Fruit fly (Drosophila melanogaster) whole organism, embryonic: ENCODE results near the gene Non3.

ENCODE experiments used
- Ada2b ChIP-seq: fragments of 200-800 bp; sonication (Bioruptor generic); IDR thresholded peaks from 2 replicates; pipeline ENCODE4 v1.3.6; 2022; ENCODE audit warnings: missing biosample characterization, missing genetic modification characterization
- CG10543 ChIP-seq: fragments of 200-800 bp; sonication (Bioruptor generic); optimal IDR thresholded peaks from 3 replicates; lab custom pipeline; 2017; ENCODE audit warnings: missing biosample characterization, mild to moderate bottlenecking, missing genetic modification characterization, moderate library complexity
- CG10959 ChIP-seq: fragments of 200-800 bp; sonication (Bioruptor generic); IDR thresholded peaks from 2 replicates; pipeline ENCODE4 v1.3.6; 2022; ENCODE audit warnings: missing biosample characterization, missing genetic modification characterization
- CG14441 ChIP-seq: fragments of 200-800 bp; sonication (Bioruptor generic); IDR thresholded peaks from 2 replicates; pipeline ENCODE4 v1.3.6; 2022; ENCODE audit warnings: missing biosample characterization, missing genetic modification characterization
- CG14710 ChIP-seq: fragments of 200-800 bp; sonication (Bioruptor generic); optimal IDR thresholded peaks from 3 replicates; lab custom pipeline; 2019; ENCODE audit warnings: missing biosample characterization, mild to moderate bottlenecking, missing genetic modification characterization, moderate library complexity
- CG15011 ChIP-seq: fragments of 200-800 bp; sonication (Bioruptor generic); optimal IDR thresholded peaks from 3 replicates; lab custom pipeline; 2018; ENCODE audit warnings: missing biosample characterization, mild to moderate bottlenecking, missing genetic modification characterization
- CG15269 ChIP-seq: fragments of 200-800 bp; sonication (Bioruptor generic); optimal IDR thresholded peaks from 2 replicates; lab custom pipeline; 2018; ENCODE audit warnings: missing biosample characterization, mild to moderate bottlenecking, missing genetic modification characterization, moderate library complexity
- CG1602 ChIP-seq: fragments of 200-800 bp; sonication (Bioruptor generic); optimal IDR thresholded peaks from 3 replicates; lab custom pipeline; 2016; ENCODE audit warnings: missing biosample characterization, missing genetic modification characterization
- CG2129 ChIP-seq: fragments of 200-800 bp; sonication (Bioruptor generic); IDR thresholded peaks from 2 replicates; pipeline ENCODE4 v1.3.6; 2022; ENCODE audit warnings: missing biosample characterization, missing genetic modification characterization; ENCODE audit not compliant: partially characterized antibody
- CG3065 ChIP-seq: fragments of 200-800 bp; sonication (Bioruptor generic); optimal IDR thresholded peaks from 2 replicates; lab custom pipeline; 2016; ENCODE audit warnings: missing biosample characterization, missing genetic modification characterization
- CG32767 ChIP-seq: fragments of 200-800 bp; sonication (Bioruptor generic); IDR thresholded peaks from 2 replicates; pipeline ENCODE4 v1.3.6; 2022; ENCODE audit warnings: missing biosample characterization, missing genetic modification characterization
- CG33557 ChIP-seq: fragments of 200-800 bp; sonication (Bioruptor generic); optimal IDR thresholded peaks from 2 replicates; lab custom pipeline; 2019; ENCODE audit warnings: missing biosample characterization, mild to moderate bottlenecking, missing genetic modification characterization, moderate library complexity
- CG34422 ChIP-seq: fragments of 200-800 bp; sonication (Bioruptor generic); IDR thresholded peaks from 3 replicates; pipeline ENCODE4 v1.3.6; 2022; ENCODE audit warnings: missing biosample characterization, missing genetic modification characterization
- CG3838 ChIP-seq: fragments of 200-800 bp; sonication (Bioruptor generic); optimal IDR thresholded peaks from 3 replicates; lab custom pipeline; 2016; ENCODE audit warnings: missing biosample characterization, missing genetic modification characterization
- CG4854 ChIP-seq: fragments of 200-800 bp; sonication (Bioruptor generic); optimal IDR thresholded peaks from 2 replicates; lab custom pipeline; 2016; ENCODE audit warnings: missing biosample characterization, missing genetic modification characterization, inconsistent platforms
- CG6175 ChIP-seq: fragments of 200-800 bp; sonication (Bioruptor generic); IDR thresholded peaks from 3 replicates; pipeline ENCODE4 v1.3.6; 2022; ENCODE audit warnings: missing biosample characterization, missing genetic modification characterization
- CG6683 ChIP-seq: fragments of 200-800 bp; sonication (Bioruptor generic); optimal IDR thresholded peaks from 2 replicates; lab custom pipeline; 2017; ENCODE audit warnings: missing biosample characterization, mild to moderate bottlenecking, missing genetic modification characterization, missing genetic modification reagents
- CG7556 ChIP-seq: fragments of 200-800 bp; sonication (Bioruptor generic); optimal IDR thresholded peaks from 2 replicates; lab custom pipeline; 2017; ENCODE audit warnings: missing biosample characterization, mild to moderate bottlenecking, missing genetic modification characterization
- CG8359 ChIP-seq: fragments of 200-800 bp; sonication (Bioruptor generic); optimal IDR thresholded peaks from 2 replicates; lab custom pipeline; 2017; ENCODE audit warnings: missing biosample characterization, mild to moderate bottlenecking, missing genetic modification characterization, borderline replicate concordance
- CG9437 ChIP-seq: fragments of 200-800 bp; sonication (Bioruptor generic); optimal IDR thresholded peaks from 2 replicates; lab custom pipeline; 2018; ENCODE audit warnings: missing biosample characterization, mild to moderate bottlenecking, missing genetic modification characterization
- Deaf1 ChIP-seq: fragments of 200-800 bp; optimal IDR thresholded peaks from 3 replicates; lab custom pipeline; 2019; ENCODE audit warnings: missing biosample characterization, mild to moderate bottlenecking, missing genetic modification characterization, moderate library complexity
- Dip2 ChIP-seq: fragments of 200-800 bp; sonication (Bioruptor generic); IDR thresholded peaks from 2 replicates; pipeline ENCODE4 v1.3.6; 2022; ENCODE audit warnings: missing biosample characterization, missing genetic modification characterization
- Myb ChIP-seq: fragments of 200-800 bp; sonication (Bioruptor generic); optimal IDR thresholded peaks from 2 replicates; lab custom pipeline; 2016; ENCODE audit warnings: missing biosample characterization, missing genetic modification characterization
- Neu2 ChIP-seq: fragments of 200-800 bp; sonication (Bioruptor generic); optimal IDR thresholded peaks from 3 replicates; lab custom pipeline; 2016; ENCODE audit warnings: missing biosample characterization, missing genetic modification characterization, borderline replicate concordance
- Nf-YB ChIP-seq: fragments of 200-800 bp; sonication (Bioruptor generic); optimal IDR thresholded peaks from 3 replicates; lab custom pipeline; 2019; ENCODE audit warnings: missing biosample characterization, mild to moderate bottlenecking, missing genetic modification characterization, moderate library complexity
- Sry-β ChIP-seq: fragments of 200-800 bp; sonication (Bioruptor generic); optimal IDR thresholded peaks from 2 replicates; lab custom pipeline; 2018; ENCODE audit warnings: missing biosample characterization, mild to moderate bottlenecking, missing genetic modification characterization, moderate library complexity
- Usf ChIP-seq: fragments of 200-800 bp; sonication (Bioruptor generic); optimal IDR thresholded peaks from 2 replicates; lab custom pipeline; 2017; ENCODE audit warnings: missing genotype, missing biosample characterization, missing genetic modification characterization
- Xbp1 ChIP-seq: fragments of 200-800 bp; sonication (Bioruptor generic); optimal IDR thresholded peaks from 3 replicates; lab custom pipeline; 2016; ENCODE audit warnings: missing biosample characterization, mild to moderate bottlenecking, missing genetic modification characterization
- cad ChIP-seq: fragments of >200 bp; optimal IDR thresholded peaks from 2 replicates; lab custom pipeline; 2017; ENCODE audit warnings: missing biosample characterization, missing genetic modification characterization
- chinmo ChIP-seq: fragments of 200-800 bp; sonication (Bioruptor generic); IDR thresholded peaks from 4 replicates; pipeline ENCODE4 v1.3.6; 2022; ENCODE audit warnings: missing biosample characterization, missing genetic modification characterization; ENCODE audit not compliant: partially characterized antibody
- corto ChIP-seq: fragments of 200-800 bp; sonication (Bioruptor generic); optimal IDR thresholded peaks from 2 replicates; lab custom pipeline; 2016; ENCODE audit warnings: missing biosample characterization, mild to moderate bottlenecking, missing genetic modification characterization, moderate library complexity
- emc ChIP-seq: fragments of 200-800 bp; sonication (Bioruptor generic); optimal IDR thresholded peaks from 2 replicates; lab custom pipeline; 2016; ENCODE audit warnings: missing biosample characterization, missing genetic modification characterization
- exex ChIP-seq: fragments of 200-800 bp; sonication (Bioruptor generic); optimal IDR thresholded peaks from 4 replicates; lab custom pipeline; 2018; ENCODE audit warnings: missing biosample characterization, mild to moderate bottlenecking, missing genetic modification characterization, moderate library complexity
- eyg ChIP-seq: fragments of 200-800 bp; sonication (Bioruptor generic); optimal IDR thresholded peaks from 3 replicates; lab custom pipeline; 2016; ENCODE audit warnings: missing biosample characterization, missing genetic modification characterization
- fd3F ChIP-seq: fragments of 200-800 bp; sonication (Bioruptor generic); optimal IDR thresholded peaks from 2 replicates; lab custom pipeline; 2018; ENCODE audit warnings: missing biosample characterization, mild to moderate bottlenecking, missing genetic modification characterization, moderate library complexity
- fd64A ChIP-seq: fragments of 200-800 bp; sonication (Bioruptor generic); optimal IDR thresholded peaks from 3 replicates; lab custom pipeline; 2018; ENCODE audit warnings: missing biosample characterization, mild to moderate bottlenecking, missing genetic modification characterization
- gfzf ChIP-seq: fragments of 200-800 bp; sonication (Bioruptor generic); optimal IDR thresholded peaks from 2 replicates; lab custom pipeline; 2016; ENCODE audit warnings: missing biosample characterization, mild to moderate bottlenecking, missing genetic modification characterization, moderate library complexity
- ham ChIP-seq: fragments of 200-800 bp; sonication (Bioruptor generic); IDR thresholded peaks from 2 replicates; pipeline ENCODE4 v1.3.6; 2022; ENCODE audit warnings: missing biosample characterization, missing genetic modification characterization
- hkb ChIP-seq, 2 experiments: fragments of 200-800 bp in 1 of 2; fragments of >200 bp in 1 of 2; sonication (Bioruptor generic) in 1 of 2; IDR thresholded peaks in 1 of 2; optimal IDR thresholded peaks in 1 of 2; 2 replicates each; pipeline versions ENCODE4 v1.3.6 to Lab custom; 2017 to 2022; ENCODE audit warnings: missing biosample characterization in 1 of 2, missing genetic modification characterization in 1 of 2
- mirr ChIP-seq: fragments of 200-800 bp; sonication (Bioruptor generic); optimal IDR thresholded peaks from 3 replicates; lab custom pipeline; 2018; ENCODE audit warnings: missing biosample characterization, mild to moderate bottlenecking, missing genetic modification characterization
- org-1 ChIP-seq: fragments of 200-800 bp; sonication (Bioruptor generic); optimal IDR thresholded peaks from 2 replicates; lab custom pipeline; 2017; ENCODE audit warnings: missing biosample characterization, missing genetic modification characterization
- otp ChIP-seq: fragments of 200-800 bp; sonication (Bioruptor generic); IDR thresholded peaks from 3 replicates; pipeline ENCODE4, ENCODE4 v1.3.6; 2022; ENCODE audit warnings: missing biosample characterization, missing genetic modification characterization
- pb ChIP-seq: fragments of 200-800 bp; sonication (Bioruptor generic); optimal IDR thresholded peaks from 3 replicates; lab custom pipeline; 2016; ENCODE audit warnings: missing biosample characterization, missing genetic modification characterization
- psq ChIP-seq: fragments of 200-800 bp; sonication (Bioruptor generic); optimal IDR thresholded peaks from 2 replicates; lab custom pipeline; 2017; ENCODE audit warnings: missing biosample characterization, missing genetic modification characterization
- ssp ChIP-seq: fragments of 200-800 bp; sonication (Bioruptor generic); IDR thresholded peaks from 2 replicates; pipeline ENCODE4 v1.3.6; 2022; ENCODE audit warnings: missing biosample characterization, missing genetic modification characterization
- trem ChIP-seq: fragments of 200-800 bp; optimal IDR thresholded peaks from 3 replicates; lab custom pipeline; 2019; ENCODE audit warnings: missing biosample characterization, mild to moderate bottlenecking, missing genetic modification characterization, moderate library complexity
- trh ChIP-seq: fragments of 200-800 bp; sonication (Bioruptor generic); optimal IDR thresholded peaks from 2 replicates; lab custom pipeline; 2016; ENCODE audit warnings: missing biosample characterization, missing genetic modification characterization
- tx ChIP-seq: fragments of 200-800 bp; sonication (Bioruptor generic); optimal IDR thresholded peaks from 2 replicates; lab custom pipeline; 2016; ENCODE audit warnings: missing biosample characterization, missing genetic modification characterization
- wdn ChIP-seq: fragments of 200-800 bp; sonication (Bioruptor generic); IDR thresholded peaks from 2 replicates; pipeline ENCODE4 v1.3.6; 2022; ENCODE audit warnings: missing biosample characterization, missing genetic modification characterization
- wor ChIP-seq: fragments of 200-800 bp; sonication (Bioruptor generic); IDR thresholded peaks from 2 replicates; pipeline ENCODE4 v1.3.6; 2022; ENCODE audit warnings: missing biosample characterization, missing genetic modification characterization
- yki ChIP-seq: fragments of >200 bp; optimal IDR thresholded peaks from 3 replicates; lab custom pipeline; 2018

Non3 gene

dm6 chr3R:18188702-18189125, 34.8 kb upstream of the Non3 start, which contains the start of the genes CG12321 and MED17 (continued):
- TF ChIP-seq exex (tag; lab: Kevin White, UChicago) (peak; percentile 61), Deaf1 (tag; lab: Kevin White, UChicago) (no peak), CG10959 (GFP tag; lab: Robert Waterston, UW) (peak; percentile 73), fd64A (GFP tag; lab: Kevin White, UChicago) (no peak), hkb (optimal IDR thresholded peaks at IDR 0.05; lab: Kevin White, UChicago) (no peak), hkb (GFP tag; IDR thresholded peaks at IDR 0.05; lab: Robert Waterston, UW) (peak; percentile 75), CG3065 (GFP tag; lab: Kevin White, UChicago) (peak; percentile 82), Ada2b (GFP tag; lab: Robert Waterston, UW) (peak; percentile 72), CG6175 (GFP tag; lab: Robert Waterston, UW) (peak; percentile 79; the same call in 2 of the 3 replicates), CG33557 (GFP tag; lab: Kevin White, UChicago) (peak; percentile 72), otp (0 out of 3 replicates have a peak, but pooled peaks have one; percentile 51), CG7556 (GFP tag; lab: Kevin White, UChicago) (peak; percentile 85), CG9437 (GFP tag; lab: Kevin White, UChicago) (peak; percentile 86), org-1 (GFP tag; lab: Kevin White, UChicago) (peak; percentile 62), CG15011 (peak; percentile 63), CG32767 (GFP tag; lab: Robert Waterston, UW) (peak; percentile 72), Xbp1 (GFP tag; lab: Kevin White, UChicago) (peak; percentile 94), eyg (GFP tag; lab: Kevin White, UChicago) (no peak), emc (GFP tag; lab: Kevin White, UChicago) (no peak), CG3838 (GFP tag; lab: Kevin White, UChicago) (peak; percentile 43), CG15269 (tag; lab: Kevin White, UChicago) (peak; percentile 89), CG6683 (peak; percentile 71), mirr (GFP tag; lab: Kevin White, UChicago) (peak; percentile 19), CG34422 (GFP tag; lab: Robert Waterston, UW) (peak; percentile 89), cad (GFP tag; lab: Kevin White, UChicago) (no peak), trh (GFP tag; lab: Kevin White, UChicago) (peak; percentile 85), Dip2 (GFP tag; lab: Robert Waterston, UW) (no peak), CG8359 (GFP tag; lab: Kevin White, UChicago) (peak; percentile 46), fd3F (GFP tag; lab: Kevin White, UChicago) (peak; percentile 85), Neu2 (GFP tag; lab: Kevin White, UChicago) (no peak), pb (GFP tag; lab: Kevin White, UChicago) (no peak), chinmo (GFP tag; lab: Robert Waterston, UW) (no peak), CG14441 (GFP tag; lab: Robert Waterston, UW) (peak; percentile 82; the same call in 1 of the 2 replicates), Nf-YB (GFP tag; lab: Kevin White, UChicago) (peak; percentile 54), wor (GFP tag; lab: Robert Waterston, UW) (peak; percentile 85), tx (GFP tag; lab: Kevin White, UChicago) (peak; percentile 61), CG4854 (GFP tag; lab: Kevin White, UChicago) (peak; percentile 62), ssp (GFP tag; lab: Robert Waterston, UW) (peak; percentile 87), CG2129 (GFP tag; lab: Robert Waterston, UW) (no peak), CG1602 (GFP tag; lab: Kevin White, UChicago) (peak; percentile 94), corto (GFP tag; lab: Kevin White, UChicago) (no peak), yki (lab: Kevin White, UChicago) (no peak), CG10543 (GFP tag; lab: Kevin White, UChicago) (peak; percentile 85), psq (peak; percentile 79), CG14710 (tag; lab: Kevin White, UChicago) (peak; percentile 92), gfzf (no peak), wdn (GFP tag; lab: Robert Waterston, UW) (peak; percentile 80), trem (peak; percentile 90), ham (GFP tag; lab: Robert Waterston, UW) (no peak), Myb (GFP tag; lab: Kevin White, UChicago) (peak; percentile 38), Usf (GFP tag; lab: Kevin White, UChicago) (peak; percentile 85), Sry-β (GFP tag; lab: Kevin White, UChicago) (peak; percentile 45)
